Worm (Caenorhabditis elegans): ENCODE data around the gene raga-1.

raga-1 gene

ce11 chrII:11301059-11301458 is at the start of gene raga-1:
TSS of gene raga-1 (plus strand) at chrII:11301359.
- peak; percentile 0 for TF ChIP-seq snpc-3.4 (tag; optimal IDR thresholded peaks at IDR 0.05)
- no peak for TF ChIP-seq bed-2 (GFP tag; IDR thresholded peaks at IDR 0.05)
- TF ChIP-seq cebp-1 (GFP tag; IDR thresholded peaks at IDR 0.05), result no peak
- TF ChIP-seq cebp-1 (tag; optimal IDR thresholded peaks at IDR 0.05), result peak; percentile 15
- TF ChIP-seq F33H1.4 (GFP tag; IDR thresholded peaks at IDR 0.05), result no peak
- no peak for TF ChIP-seq unc-62 (GFP tag; optimal IDR thresholded peaks at IDR 0.05)
- no peak for TF ChIP-seq Y95B8A.8 (GFP tag; IDR thresholded peaks at IDR 0.05)
- TF ChIP-seq pbrm-1 (GFP tag; IDR thresholded peaks at IDR 0.05), result 0 out of 2 replicates have a peak, but pooled peaks have one; percentile 37
- TF ChIP-seq ceh-58 (GFP tag; IDR thresholded peaks at IDR 0.05), result no peak
- no peak for TF ChIP-seq lin-26 (GFP tag; IDR thresholded peaks at IDR 0.05)

DNA sequence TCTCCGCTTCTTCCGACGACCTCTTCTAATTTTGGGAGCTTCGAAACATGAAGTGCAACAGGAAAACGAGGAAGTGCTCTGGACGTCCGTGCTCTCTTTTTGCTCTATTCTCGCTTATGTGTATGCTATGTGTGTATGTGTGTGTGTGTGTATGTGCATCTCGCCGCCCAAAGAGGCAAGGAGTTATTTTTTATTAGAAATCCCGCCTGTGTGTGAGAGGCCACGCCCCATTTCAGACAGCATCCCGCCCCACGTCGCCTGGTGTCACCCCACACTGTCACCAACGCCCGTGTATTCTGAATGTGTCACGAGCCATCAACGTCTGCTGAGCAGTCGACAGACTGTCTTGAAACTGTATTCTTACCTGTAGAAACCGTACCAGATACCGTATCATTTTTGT is 45.6 kb upstream of the raga-1 start, which contains the start of gene T05B9.2:
Gene T05B9.2 (plus strand): TSS at position 301 of the 400 bp plus-strand sequence.
- TF ChIP-seq zfh-2 (GFP tag; conservative IDR thresholded peaks at IDR 0.05) (0 out of 2 replicates have a peak, but pooled peaks have one; percentile 17), snpc-1.3 (tag; optimal IDR thresholded peaks at IDR 0.05; ENCODE audit: insufficient read depth) (no peak)

DNA sequence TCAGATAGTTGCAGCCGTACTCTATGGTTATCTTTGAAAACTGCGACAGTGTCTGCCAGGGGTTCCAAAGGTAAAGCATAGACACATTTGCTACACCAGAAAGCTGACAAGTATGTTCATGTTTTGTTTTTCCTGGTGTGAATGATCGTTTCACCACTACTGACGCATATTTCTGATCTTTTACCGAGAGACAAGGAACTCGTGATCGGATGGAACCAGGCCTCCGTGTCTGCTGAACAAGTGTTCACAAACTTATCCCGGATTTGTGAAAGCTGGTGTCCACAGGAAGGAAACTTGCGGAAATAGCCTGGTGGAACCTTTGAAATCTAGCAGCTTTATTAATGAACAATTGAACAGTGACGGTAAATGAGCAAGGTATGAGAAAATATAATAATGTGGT is 41.4 kb upstream of the raga-1 start:
- TF ChIP-seq madf-3 (GFP tag; IDR thresholded peaks at IDR 0.05) (0 out of 2 replicates have a peak, but pooled peaks have one; percentile 70), mel-28 (tag; optimal IDR thresholded peaks at IDR 0.05; ENCODE audit: borderline replicate concordance) (no peak), madf-8 (GFP tag; conservative IDR thresholded peaks at IDR 0.05) (0 out of 2 replicates have a peak, but pooled peaks have one; percentile 13), hmg-20 (GFP tag; IDR thresholded peaks at IDR 0.05) (no peak), F39B2.1 (GFP tag; IDR thresholded peaks at IDR 0.05) (0 out of 2 replicates have a peak, but pooled peaks have one; percentile 3), F49E8.2 (tag; optimal IDR thresholded peaks at IDR 0.05; ENCODE audit: insufficient read depth) (peak; percentile 54), mcd-1 (GFP tag; IDR thresholded peaks at IDR 0.05) (0 out of 2 replicates have a peak, but pooled peaks have one; percentile 30), F55B11.4 (tag; optimal IDR thresholded peaks at IDR 0.05; ENCODE audit: borderline replicate concordance, insufficient read depth) (no peak), F52B5.7 (tag; optimal IDR thresholded peaks at IDR 0.05) (peak; percentile 75), ceh-91 (GFP tag; IDR thresholded peaks at IDR 0.05) (no peak), D2030.7 (GFP tag; IDR thresholded peaks at IDR 0.05) (0 out of 2 replicates have a peak, but pooled peaks have one; percentile 39), ceh-100 (GFP tag; IDR thresholded peaks at IDR 0.05) (peak; percentile 37; the same call in 1 of the 2 replicates), Y56A3A.18 (GFP tag; IDR thresholded peaks at IDR 0.05) (0 out of 2 replicates have a peak, but pooled peaks have one; percentile 31), F22D6.2 (tag; optimal IDR thresholded peaks at IDR 0.05) (no peak), efl-1 (GFP tag; optimal IDR thresholded peaks at IDR 0.05) (peak; percentile 13), tbp1 (GFP tag; optimal IDR thresholded peaks at IDR 0.05) (peak; percentile 2), pbrm-1 (GFP tag; IDR thresholded peaks at IDR 0.05) (0 out of 2 replicates have a peak, but pooled peaks have one; percentile 42), hmg-1.2 (GFP tag; IDR thresholded peaks at IDR 0.05) (0 out of 2 replicates have a peak, but pooled peaks have one; percentile 30), lin-26 (GFP tag; IDR thresholded peaks at IDR 0.05) (peak; percentile 71; the same call in 1 of the 2 replicates), B0336.3 (GFP tag; IDR thresholded peaks at IDR 0.05) (peak; percentile 83), ceh-40 (GFP tag; IDR thresholded peaks at IDR 0.05) (0 out of 2 replicates have a peak, but pooled peaks have one; percentile 37), snpc-1.1 (tag; optimal IDR thresholded peaks at IDR 0.05; ENCODE audit: insufficient read depth) (peak; percentile 21), hsf-1 (GFP tag; IDR thresholded peaks at IDR 0.05) (0 out of 2 replicates have a peak, but pooled peaks have one; percentile 48), attf-5 (GFP tag; optimal IDR thresholded peaks at IDR 0.05) (no peak), Y79H2A.3 (GFP tag; conservative IDR thresholded peaks at IDR 0.05) (peak; percentile 62; the same call in 1 of the 2 replicates), ekl-4 (GFP tag; IDR thresholded peaks at IDR 0.05) (peak; percentile 64), madf-6 (GFP tag; IDR thresholded peaks at IDR 0.05) (peak; percentile 73), chd-7 (tag; optimal IDR thresholded peaks at IDR 0.05) (no peak), gei-17 (GFP tag; optimal IDR thresholded peaks at IDR 0.05) (no peak), athp-1 (tag; optimal IDR thresholded peaks at IDR 0.05) (peak; percentile 13), let-526 (GFP tag; IDR thresholded peaks at IDR 0.05) (0 out of 2 replicates have a peak, but pooled peaks have one; percentile 20), repo-1 (tag; optimal IDR thresholded peaks at IDR 0.05) (no peak), nfyb-1 (GFP tag; IDR thresholded peaks at IDR 0.05) (peak; percentile 59; the same call in 1 of the 2 replicates)

Data from whole organism, young adult.